Worm (Caenorhabditis elegans) whole organism, L4 larva: Measurements from ENCODE around the gene gldi-6.

Source experiments
- F37D6.2 ChIP-seq: sonication (generic microtip); optimal IDR thresholded peaks from 2 replicates; lab custom pipeline; 2016; ENCODE audit warnings: mild to moderate bottlenecking, missing genetic modification characterization, missing compliant biosample characterization
- T26A8.4 ChIP-seq: fragments of 200-800 bp; sonication (Bioruptor generic); IDR thresholded peaks from 2 replicates; pipeline ENCODE4 v1.3.6; 2022; ENCODE audit warnings: missing genetic modification characterization, missing compliant biosample characterization
- Y105C5A.15 ChIP-seq: fragments of 200-800 bp; sonication (Bioruptor generic); IDR thresholded peaks from 2 replicates; pipeline ENCODE4 v1.3.6; 2022; ENCODE audit warnings: missing genetic modification characterization, missing compliant biosample characterization
- Y48G9A.11 ChIP-seq: fragments of 200-800 bp; sonication (Bioruptor generic); IDR thresholded peaks from 2 replicates; pipeline ENCODE4 v1.3.6; 2022; ENCODE audit warnings: missing genetic modification reagents, missing genetic modification characterization, missing compliant biosample characterization
- aha-1 ChIP-seq: fragments of 150-350 bp; peaks from one replicate; lab custom pipeline; 2014; ENCODE audit warnings: missing biosample characterization, missing genetic modification characterization
- attf-4 ChIP-seq: sonication (generic microtip); optimal IDR thresholded peaks from 3 replicates; lab custom pipeline; 2017; ENCODE audit warnings: missing biosample characterization, missing genetic modification characterization
- ceh-20 ChIP-seq: fragments of 200-800 bp; sonication (Bioruptor generic); IDR thresholded peaks from 2 replicates; pipeline ENCODE4 v1.3.6; 2022; ENCODE audit warnings: missing genetic modification reagents, missing genetic modification characterization, missing compliant biosample characterization
- ceh-44 ChIP-seq: fragments of 200-800 bp; sonication (Bioruptor generic); IDR thresholded peaks from 2 replicates; pipeline ENCODE4 v1.3.6; 2022; ENCODE audit warnings: missing genetic modification reagents, missing genetic modification characterization, missing compliant biosample characterization
- daf-12 ChIP-seq: fragments of 150-350 bp; optimal IDR thresholded peaks from 2 replicates; lab custom pipeline; 2014; ENCODE audit warnings: missing biosample characterization, missing genetic modification reagents, missing genetic modification characterization
- daf-16 ChIP-seq, 3 experiments: sonication (generic microtip); optimal IDR thresholded peaks; 2 replicates each; lab custom pipeline; 2016 to 2017; ENCODE audit warnings: missing genetic modification characterization in 3 of 3, missing genetic modification reagents in 3 of 3, mild to moderate bottlenecking in 2 of 3, missing compliant biosample characterization in 2 of 3, missing biosample characterization in 1 of 3, moderate library complexity in 1 of 3
- daf-8 ChIP-seq: fragments of 200-800 bp; sonication (Bioruptor generic); IDR thresholded peaks from 2 replicates; pipeline ENCODE4 v1.3.6; 2022; ENCODE audit warnings: missing genetic modification characterization, missing compliant biosample characterization
- dpl-1 ChIP-seq: fragments of 150-350 bp; optimal IDR thresholded peaks from 2 replicates; lab custom pipeline; 2014; ENCODE audit warnings: missing biosample characterization, missing genetic modification reagents, missing genetic modification characterization
- gei-8 ChIP-seq: fragments of 200-800 bp; sonication (Bioruptor generic); optimal IDR thresholded peaks from 2 replicates; lab custom pipeline; 2018; ENCODE audit warnings: mild to moderate bottlenecking, missing genetic modification characterization, missing compliant biosample characterization
- lin-13 ChIP-seq: fragments of 150-350 bp; optimal IDR thresholded peaks from 2 replicates; lab custom pipeline; 2014; ENCODE audit warnings: missing biosample characterization, missing genetic modification reagents, missing genetic modification characterization
- madf-5 ChIP-seq, 2 experiments: fragments of 200-800 bp; sonication (Bioruptor generic); IDR thresholded peaks; 2 replicates each; pipeline ENCODE4 v1.3.6; 2022; ENCODE audit warnings: missing compliant biosample characterization in 2 of 2, missing genetic modification characterization in 2 of 2
- mdl-1 ChIP-seq, 2 experiments: fragments of 150-350 bp in 1 of 2; sonication (generic microtip) in 1 of 2; optimal IDR thresholded peaks; 2 replicates each; lab custom pipeline; 2014 to 2017; ENCODE audit warnings: missing biosample characterization in 2 of 2, missing genetic modification characterization in 2 of 2
- mxl-3 ChIP-seq: fragments of 200-800 bp; sonication (Bioruptor generic); optimal IDR thresholded peaks from 2 replicates; lab custom pipeline; 2018; ENCODE audit warnings: mild to moderate bottlenecking, missing genetic modification characterization, missing compliant biosample characterization
- nhr-111 ChIP-seq: fragments of 200-800 bp; sonication (Bioruptor generic); optimal IDR thresholded peaks from 2 replicates; lab custom pipeline; 2018; ENCODE audit warnings: mild to moderate bottlenecking, missing genetic modification characterization, missing compliant biosample characterization
- nhr-6 ChIP-seq: fragments of 150-350 bp; optimal IDR thresholded peaks from 2 replicates; lab custom pipeline; 2014; ENCODE audit warnings: missing biosample characterization, missing genetic modification characterization
- nhr-77 ChIP-seq: fragments of 150-350 bp; optimal IDR thresholded peaks from 2 replicates; lab custom pipeline; 2014; ENCODE audit warnings: missing biosample characterization, missing genetic modification characterization
- pha-4 ChIP-seq, 2 experiments: fragments of 150-350 bp in 1 of 2; fragments of 200-800 bp in 1 of 2; sonication (Bioruptor generic) in 1 of 2; IDR thresholded peaks in 1 of 2; optimal IDR thresholded peaks in 1 of 2; 2 replicates each; pipeline versions ENCODE4 v1.3.6 to Lab custom; 2014 to 2022; ENCODE audit warnings: missing genetic modification characterization in 2 of 2, missing genetic modification reagents in 2 of 2, missing biosample characterization in 1 of 2, missing compliant biosample characterization in 1 of 2
- set-16 ChIP-seq: fragments of 200-800 bp; sonication (Bioruptor generic); IDR thresholded peaks from 2 replicates; pipeline ENCODE4 v1.3.6; 2022; ENCODE audit warnings: missing genetic modification reagents, missing genetic modification characterization, missing compliant biosample characterization
- snpc-1.2 ChIP-seq: fragments of 200-800 bp; sonication (Bioruptor generic); IDR thresholded peaks from 2 replicates; pipeline ENCODE4 v1.3.6; 2022; ENCODE audit warnings: missing genetic modification reagents, missing genetic modification characterization, missing compliant biosample characterization
- spr-1 ChIP-seq: sonication (generic microtip); optimal IDR thresholded peaks from 2 replicates; lab custom pipeline; 2016; ENCODE audit warnings: mild to moderate bottlenecking, missing genetic modification characterization, missing compliant biosample characterization
- unc-130 ChIP-seq: sonication (generic microtip); optimal IDR thresholded peaks from 2 replicates; lab custom pipeline; 2016; ENCODE audit warnings: missing genetic modification reagents, missing genetic modification characterization, missing compliant biosample characterization
- zfp-2 ChIP-seq: sonication (generic microtip); optimal IDR thresholded peaks from 2 replicates; lab custom pipeline; 2016; ENCODE audit warnings: mild to moderate bottlenecking, missing genetic modification characterization, missing compliant biosample characterization
- zfp-3 ChIP-seq: fragments of 200-800 bp; sonication (Bioruptor generic); conservative IDR thresholded peaks from 2 replicates; pipeline ENCODE4 v1.3.6; 2022; ENCODE audit warnings: missing genetic modification reagents, missing genetic modification characterization, missing compliant biosample characterization
- zip-11 ChIP-seq: fragments of 200-800 bp; sonication (Bioruptor generic); IDR thresholded peaks from 2 replicates; pipeline ENCODE4 v1.3.6; 2022; ENCODE audit warnings: missing genetic modification characterization, missing compliant biosample characterization
- ztf-11 ChIP-seq: fragments of 150-350 bp; optimal IDR thresholded peaks from 2 replicates; lab custom pipeline; 2014; ENCODE audit warnings: missing biosample characterization, missing genetic modification characterization

The gldi-6 gene

DNA sequence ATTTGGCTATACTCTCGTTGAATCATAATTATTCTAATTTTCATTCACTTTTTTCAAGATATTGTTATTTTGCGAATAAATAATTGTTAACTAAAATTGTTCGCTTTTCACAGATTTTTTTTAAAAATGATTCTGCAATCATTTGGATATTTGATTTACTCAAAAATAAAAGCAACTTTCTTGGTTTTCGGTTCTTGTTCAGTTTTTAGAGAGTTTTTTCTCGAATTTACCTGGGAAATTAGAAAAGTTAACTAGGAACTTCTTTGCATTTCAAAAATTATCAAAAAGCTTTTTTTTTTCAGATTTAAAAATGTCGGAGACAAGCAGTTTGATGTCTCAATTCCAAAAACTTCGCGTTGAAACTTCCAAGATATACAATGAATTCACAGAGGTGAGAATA lies at the start of gene gldi-6, which contains the start of gene C16C8.20:
TSS of gene gldi-6 (plus strand) at position 301 of the 400 bp plus-strand sequence.
TSS of gene C16C8.20 (plus strand) at position 301 of the 400 bp plus-strand sequence.
- TF ChIP-seq Y48G9A.11 (no peak), zfp-3 (GFP tag; lab: Robert Waterston, UW) (no peak), dpl-1 (GFP tag; lab: Kevin White, UChicago) (no peak), T26A8.4 (GFP tag; lab: Robert Waterston, UW) (no peak), mxl-3 (GFP tag; lab: Kevin White, UChicago) (no peak), daf-8 (no peak), ztf-11 (no peak), attf-4 (no peak)
- TF ChIP-seq, all 104 proteins: peak for 0

DNA sequence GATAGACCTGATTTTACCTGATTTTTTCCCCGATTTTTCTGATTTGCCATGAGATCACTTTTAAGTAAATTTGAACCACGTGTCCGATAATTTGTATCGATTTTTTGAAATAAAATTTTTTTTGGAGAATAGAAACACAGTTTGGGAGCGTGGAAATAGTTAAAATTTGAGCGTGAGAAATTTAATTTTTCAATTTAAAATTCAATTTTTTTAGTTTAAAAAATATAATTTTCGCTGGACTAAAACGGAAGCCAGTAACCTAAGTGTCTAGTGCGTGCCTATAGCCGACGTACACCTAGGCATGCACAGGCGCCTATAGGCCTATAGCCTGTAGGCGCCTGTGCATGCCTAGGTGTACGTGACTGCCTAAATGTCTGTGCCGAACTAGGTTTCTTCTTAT lies 47.5 kb upstream of the gldi-6 start, which contains the start of gene nep-9:
TSS of gene nep-9 (minus strand) at position 101 of the 400 bp plus-strand sequence.
- peak; percentile 24 for TF ChIP-seq aha-1 (tag; lab: Kevin White, UChicago)
- TF ChIP-seq lin-13 (GFP tag; lab: Kevin White, UChicago), result no peak

DNA sequence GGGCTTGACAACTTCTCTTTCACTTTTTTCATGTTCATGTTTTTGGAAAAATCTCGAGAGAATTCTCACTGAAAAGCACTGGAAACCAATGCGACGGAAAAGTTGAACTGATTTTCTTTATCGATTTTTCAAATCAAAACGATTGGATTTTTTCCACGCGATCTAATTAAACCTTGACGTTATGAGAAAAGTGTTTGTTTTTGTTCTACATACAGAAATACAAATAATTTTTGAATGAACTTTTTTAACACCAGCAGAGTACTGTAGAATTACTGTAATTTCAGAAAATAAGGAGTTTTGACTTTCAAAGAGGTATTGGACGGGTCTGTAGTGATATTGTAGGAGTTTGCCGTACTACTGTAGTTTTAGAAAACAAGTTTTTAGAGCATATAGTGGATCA lies 43.9 kb upstream of the gldi-6 start, which contains the start of gene nep-10:
TSS of gene nep-10 (minus strand) at position 101 of the 400 bp plus-strand sequence.
- TF ChIP-seq nhr-111 (GFP tag; lab: Kevin White, UChicago) (no peak), zip-11 (GFP tag; lab: Robert Waterston, UW) (no peak)

DNA sequence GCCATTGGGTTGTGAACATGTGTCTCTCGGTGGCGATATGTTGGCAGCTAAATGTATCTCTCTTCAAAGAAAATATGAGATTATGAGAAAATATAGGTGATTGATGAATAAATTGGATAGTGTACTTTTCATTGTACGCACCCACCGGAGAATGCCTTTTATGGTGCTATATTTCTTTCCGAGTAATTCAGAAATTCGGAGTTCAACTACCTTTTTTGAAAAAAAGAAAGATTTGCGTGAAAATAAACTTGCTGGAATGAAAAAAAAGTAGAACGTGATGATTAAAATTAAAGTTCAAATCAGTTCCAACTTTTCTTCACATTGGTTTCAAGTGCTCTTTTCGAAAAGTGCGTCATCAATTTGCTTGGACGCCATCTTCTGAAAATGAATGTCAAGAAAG lies 43.2 kb upstream of the gldi-6 start, which contains the start of gene nep-8:
TSS of gene nep-8 (plus strand) at position 301 of the 400 bp plus-strand sequence.
- TF ChIP-seq madf-5 (GFP tag; IDR thresholded peaks at IDR 0.05; lab: Robert Waterston, UW) (no peak), Y105C5A.15 (no peak), zfp-2 (tag; lab: Kevin White, UChicago) (no peak), daf-16 (GFP tag; optimal IDR thresholded peaks at IDR 0.05; lab: Kevin White, UChicago) (no peak), daf-16 (tag; optimal IDR thresholded peaks at IDR 0.05; lab: Kevin White, UChicago) (no peak), gei-8 (GFP tag; lab: Kevin White, UChicago) (no peak), lin-13 (GFP tag; lab: Kevin White, UChicago) (no peak), daf-12 (tag; lab: Kevin White, UChicago) (no peak), ceh-44 (GFP tag; lab: Robert Waterston, UW) (no peak), nhr-6 (tag; lab: Kevin White, UChicago) (no peak), nhr-77 (no peak), mdl-1 (tag; optimal IDR thresholded peaks at IDR 0.05; lab: Kevin White, UChicago) (no peak), set-16 (GFP tag; lab: Robert Waterston, UW) (no peak), mxl-3 (GFP tag; lab: Kevin White, UChicago) (no peak)
- TF ChIP-seq, all 104 proteins: peak for 0

ce11 chrII:3414383-3414910 lies 32.3 kb upstream of the gldi-6 start, which contains the start of the genes F18A12.7 and F18A12.2:
TSS of gene F18A12.7 (minus strand) at chrII:3414483.
TSS of gene F18A12.2 (plus strand) at chrII:3414860.
- TF ChIP-seq ceh-20 (GFP tag; lab: Robert Waterston, UW) (no peak), F37D6.2 (no peak), unc-130 (GFP tag; lab: Kevin White, UChicago) (no peak), spr-1 (tag; lab: Kevin White, UChicago) (no peak), snpc-1.2 (GFP tag; lab: Robert Waterston, UW) (no peak), Y48G9A.11 (no peak)

DNA sequence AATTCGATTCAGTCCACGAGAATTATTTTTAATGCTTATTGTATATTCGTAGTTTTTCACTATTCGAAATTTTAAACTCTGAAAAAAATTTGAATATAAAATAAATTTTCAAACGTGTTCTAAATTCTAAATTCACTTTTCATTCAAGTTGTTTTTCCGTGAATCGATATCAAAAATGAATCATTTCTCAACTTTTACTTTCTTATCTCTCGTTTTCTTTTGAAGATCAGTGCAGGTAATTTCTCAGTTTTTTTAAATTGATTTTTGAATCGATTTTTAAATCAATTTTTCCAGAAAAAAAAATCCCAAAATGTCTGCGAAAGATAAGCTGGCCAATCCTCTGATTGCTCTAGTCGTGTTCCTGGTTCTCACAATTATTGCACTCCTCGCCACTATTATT lies 30.2 kb upstream of the gldi-6 start, which contains the start of gene nep-6:
TSS of gene nep-6 (plus strand) at position 301 of the 400 bp plus-strand sequence.
- no peak for TF ChIP-seq pha-4 (GFP tag; IDR thresholded peaks at IDR 0.05; lab: Robert Waterston, UW)
- TF ChIP-seq pha-4 (tag; optimal IDR thresholded peaks at IDR 0.05; lab: Kevin White, UChicago), result no peak
- TF ChIP-seq, all 104 proteins: peak for 0
